Worm (Caenorhabditis elegans): ENCODE results near the gene C10A4.2.

ce11 chrX:7405393-7405792 is 4.6 kb upstream of the C10A4.2 start, which contains the start of gene C10A4.3:
- TF ChIP-seq unc-62 (GFP tag; optimal IDR thresholded peaks at IDR 0.05) = no peak
- TF ChIP-seq ama-1 (optimal IDR thresholded peaks at IDR 0.05) = no peak
- no peak for TF ChIP-seq ama-1 (GFP tag; optimal IDR thresholded peaks at IDR 0.05)
- TF ChIP-seq snpc-3.4 (tag; optimal IDR thresholded peaks at IDR 0.05) = no peak
